Fruit fly (Drosophila melanogaster): ENCODE results near the gene CG43675.

The CG43675 gene

dm6 chr3R:9353276-9353652 lies 2.0 kb upstream of the CG43675 start:
- TF ChIP-seq CTCF (optimal IDR thresholded peaks at IDR 0.05) (no peak), CG8478 (optimal IDR thresholded peaks at IDR 0.05) (no peak)

dm6 chr3R:9359393-9359792 lies 4.1 kb downstream of the CG43675 start:
- TF ChIP-seq CTCF (optimal IDR thresholded peaks at IDR 0.05) (no peak), CG8478 (optimal IDR thresholded peaks at IDR 0.05) (no peak)

- no peak for TF ChIP-seq CG8478 (optimal IDR thresholded peaks at IDR 0.05)
- TF ChIP-seq CTCF (optimal IDR thresholded peaks at IDR 0.05) = no peak
These were observed 7.9 kb downstream of the CG43675 start, which contains the start of gene CG18473 for dm6 chr3R:9363066-9363719. CG18473 (plus strand) TSS chr3R:9363305.

DNA sequence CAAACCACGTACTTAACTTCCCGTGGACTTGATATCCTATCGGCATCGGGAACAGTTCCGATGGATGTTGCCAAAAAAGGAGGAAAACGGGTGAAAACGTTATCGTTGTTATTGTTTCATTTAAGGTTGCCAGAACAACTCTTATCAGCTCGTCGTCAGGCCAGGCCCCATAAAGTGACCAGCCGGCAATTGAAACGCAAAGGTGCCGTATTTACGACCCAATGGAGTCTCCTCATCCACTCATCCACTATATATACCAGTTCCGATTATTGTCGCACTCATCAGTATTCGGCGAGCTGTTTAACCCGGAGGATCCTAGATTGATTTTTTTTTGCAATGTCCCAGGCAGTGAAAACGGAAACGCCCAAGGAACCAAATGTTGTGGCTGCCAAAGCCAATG lies 9.8 kb downstream of the CG43675 start, which contains the start of gene Srr:
Gene Srr (plus strand): TSS at position 278 of the 400 bp plus-strand sequence.
- no peak for TF ChIP-seq CG8478 (optimal IDR thresholded peaks at IDR 0.05)
- TF ChIP-seq CTCF (optimal IDR thresholded peaks at IDR 0.05) = no peak

- TF ChIP-seq CG8478 (optimal IDR thresholded peaks at IDR 0.05) (no peak), CTCF (optimal IDR thresholded peaks at IDR 0.05) (no peak)
These were observed 10.7 kb downstream of the CG43675 start for dm6 chr3R:9365893-9366500.

- TF ChIP-seq CTCF (optimal IDR thresholded peaks at IDR 0.05) = no peak
- TF ChIP-seq CG8478 (optimal IDR thresholded peaks at IDR 0.05) = no peak
These were observed 15.1 kb downstream of the CG43675 start for dm6 chr3R:9370413-9370812.

DNA sequence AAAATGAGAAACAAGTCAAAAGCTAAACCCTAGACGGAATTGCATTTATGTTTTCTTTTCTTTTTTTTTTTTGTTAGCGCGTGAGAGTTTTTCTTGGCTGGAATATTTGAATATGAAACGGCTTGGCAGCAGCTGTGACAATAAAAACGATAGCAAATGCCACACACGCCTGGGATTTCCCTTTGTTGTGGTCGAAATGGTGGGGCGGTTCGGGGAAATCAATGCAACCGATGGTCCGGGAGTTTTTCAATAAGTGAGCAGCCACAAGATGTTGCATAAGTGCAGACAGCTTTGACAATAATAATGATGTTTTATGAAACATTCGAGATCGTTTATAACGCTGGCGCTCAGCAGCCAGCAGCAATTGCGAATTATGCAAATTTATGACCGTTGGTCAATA lies 21.5 kb downstream of the CG43675 start:
- TF ChIP-seq CG8478 (optimal IDR thresholded peaks at IDR 0.05) (no peak), CTCF (optimal IDR thresholded peaks at IDR 0.05) (no peak)

DNA sequence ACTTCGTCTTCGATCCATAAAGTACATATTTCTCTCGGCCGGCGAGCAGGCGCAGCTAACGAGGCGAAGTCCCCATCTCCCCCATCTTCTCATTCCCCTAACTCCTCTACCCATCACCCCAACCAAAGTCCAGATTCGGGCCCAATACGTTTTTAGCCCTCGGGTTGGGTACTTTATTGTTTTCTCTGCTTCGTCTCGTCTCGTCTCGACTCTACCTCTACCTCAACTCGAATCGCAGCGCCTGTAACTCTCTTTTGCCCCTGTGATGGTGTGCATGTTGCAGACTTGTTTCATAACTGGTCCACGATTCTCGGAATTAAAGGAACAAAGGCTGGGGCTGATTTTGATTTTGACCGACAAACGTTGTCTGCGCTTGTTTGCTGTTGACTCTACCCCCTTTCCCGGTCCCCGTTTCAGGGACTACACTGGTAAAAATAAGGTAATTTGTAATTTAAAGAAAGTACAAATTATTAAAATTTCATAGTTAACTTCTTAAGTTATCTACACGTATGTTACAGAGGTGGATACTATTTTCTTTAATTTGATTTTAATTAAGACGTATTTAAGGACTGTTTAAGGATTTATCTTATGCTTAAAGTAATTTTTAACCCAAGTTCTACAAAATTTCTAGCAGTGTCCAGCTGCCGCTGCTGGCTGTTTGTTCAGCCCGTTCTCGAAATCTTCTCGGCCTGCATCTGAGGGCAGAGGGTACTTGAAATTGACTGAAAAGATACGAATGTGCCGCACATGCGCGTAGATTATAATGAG lies 23.5 kb downstream of the CG43675 start:
- no peak for TF ChIP-seq CTCF (optimal IDR thresholded peaks at IDR 0.05)
- no peak for TF ChIP-seq CG8478 (optimal IDR thresholded peaks at IDR 0.05)

dm6 chr3R:9380970-9381369 lies 25.7 kb downstream of the CG43675 start:
- TF ChIP-seq CTCF (optimal IDR thresholded peaks at IDR 0.05) (no peak), CG8478 (optimal IDR thresholded peaks at IDR 0.05) (no peak)

DNA sequence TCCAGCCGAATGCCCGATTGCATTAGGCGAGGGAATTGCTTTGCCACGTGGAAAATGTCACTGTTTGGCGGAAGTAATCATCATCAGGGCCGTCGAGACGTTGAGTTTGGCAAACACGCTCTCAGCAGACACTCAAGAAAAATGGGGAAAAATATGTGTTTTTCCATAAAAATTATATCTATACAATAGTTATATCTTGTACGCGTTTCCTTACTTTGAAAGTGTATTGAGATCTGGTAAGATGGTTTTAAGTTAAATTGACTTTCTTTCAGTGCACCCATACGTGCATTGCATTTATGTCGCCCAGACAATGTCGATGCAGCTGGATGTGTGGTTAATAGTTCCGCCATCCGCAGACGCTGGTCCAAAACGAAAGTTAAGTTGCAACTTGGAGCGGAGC lies 30.7 kb downstream of the CG43675 start:
- TF ChIP-seq CG8478 (optimal IDR thresholded peaks at IDR 0.05) (no peak), CTCF (optimal IDR thresholded peaks at IDR 0.05) (no peak)

- TF ChIP-seq CG8478 (optimal IDR thresholded peaks at IDR 0.05) = no peak
- TF ChIP-seq CTCF (optimal IDR thresholded peaks at IDR 0.05) = no peak
These were observed 32.3 kb downstream of the CG43675 start for dm6 chr3R:9387634-9388033.

- TF ChIP-seq CTCF (optimal IDR thresholded peaks at IDR 0.05) (no peak), CG8478 (optimal IDR thresholded peaks at IDR 0.05) (no peak)
These were observed 33.0 kb downstream of the CG43675 start for dm6 chr3R:9388321-9388720.

- TF ChIP-seq CTCF (optimal IDR thresholded peaks at IDR 0.05) (no peak), CG8478 (optimal IDR thresholded peaks at IDR 0.05) (no peak)
These were observed 33.7 kb downstream of the CG43675 start for dm6 chr3R:9388972-9389371.

DNA sequence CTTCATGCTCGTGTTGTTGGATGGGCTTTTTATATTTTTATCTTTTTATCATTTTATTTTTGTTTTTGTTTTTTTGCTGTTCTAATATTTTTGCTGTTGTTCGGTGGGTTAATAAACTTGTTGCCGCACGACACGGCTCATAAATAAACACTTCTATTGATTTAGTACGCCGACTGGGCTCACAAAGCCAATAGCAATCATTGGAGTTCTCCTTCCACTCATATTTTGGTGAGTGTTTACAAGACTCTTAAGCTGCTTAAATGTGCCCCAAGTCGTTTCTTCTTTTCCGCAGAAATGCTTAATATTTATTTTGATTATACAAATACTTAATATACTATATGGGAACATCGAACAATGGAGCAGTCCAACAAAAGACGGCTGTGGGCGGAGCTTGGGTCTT lies 34.9 kb downstream of the CG43675 start:
- TF ChIP-seq CTCF (optimal IDR thresholded peaks at IDR 0.05) = no peak
- TF ChIP-seq CG8478 (optimal IDR thresholded peaks at IDR 0.05) = no peak

DNA sequence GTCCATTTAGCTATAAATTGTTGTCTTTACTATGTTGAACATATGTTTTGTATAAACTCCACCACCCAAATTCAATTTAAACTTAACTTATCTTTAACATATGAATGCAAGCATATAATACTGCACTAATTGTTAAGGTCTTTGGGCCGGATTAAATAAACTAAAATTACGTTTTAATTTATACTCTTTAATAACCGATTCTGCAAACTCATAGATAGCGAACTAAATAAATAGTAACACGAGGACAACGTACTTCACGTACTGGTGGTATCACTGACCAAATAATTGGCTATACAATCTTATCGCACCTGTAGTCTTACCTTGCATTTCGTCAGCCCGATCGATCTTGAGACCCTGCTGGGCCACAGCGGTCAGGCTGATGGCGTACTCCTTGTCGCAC lies 37.1 kb downstream of the CG43675 start:
- no peak for TF ChIP-seq CG8478 (optimal IDR thresholded peaks at IDR 0.05)
- TF ChIP-seq CTCF (optimal IDR thresholded peaks at IDR 0.05) = no peak

- TF ChIP-seq CG8478 (optimal IDR thresholded peaks at IDR 0.05) = no peak
- no peak for TF ChIP-seq CTCF (optimal IDR thresholded peaks at IDR 0.05)
These were observed 38.3 kb downstream of the CG43675 start for dm6 chr3R:9393542-9394025.
